Fruit fly (Drosophila melanogaster) whole organism, embryonic: ENCODE results near the gene r-cup.

ENCODE experiments used
- CG1024 ChIP-seq: fragments of 200-800 bp; sonication (Bioruptor generic); IDR thresholded peaks from 2 replicates; pipeline ENCODE4 v1.3.6; 2022; ENCODE audit warnings: missing biosample characterization, missing genetic modification characterization
- CG10462 ChIP-seq: fragments of 200-800 bp; sonication (Bioruptor generic); optimal IDR thresholded peaks from 2 replicates; lab custom pipeline; 2016; ENCODE audit warnings: missing biosample characterization, missing genetic modification characterization
- CG11695 ChIP-seq: fragments of 200-800 bp; sonication (Bioruptor generic); IDR thresholded peaks from 3 replicates; pipeline ENCODE4 v1.3.6; 2022; ENCODE audit warnings: missing biosample characterization, missing genetic modification characterization
- CG13424 ChIP-seq: fragments of 200-800 bp; sonication (Bioruptor generic); optimal IDR thresholded peaks from 2 replicates; lab custom pipeline; 2019; ENCODE audit warnings: missing biosample characterization, mild to moderate bottlenecking, missing genetic modification characterization, moderate library complexity
- CG14050 ChIP-seq: fragments of 200-800 bp; sonication (Bioruptor generic); IDR thresholded peaks from 3 replicates; pipeline ENCODE4 v1.3.6; 2022; ENCODE audit warnings: missing biosample characterization, missing genetic modification characterization
- CG1529 ChIP-seq: fragments of 200-800 bp; sonication (Bioruptor generic); optimal IDR thresholded peaks from 3 replicates; lab custom pipeline; 2018; ENCODE audit warnings: missing biosample characterization, missing genetic modification characterization
- CG17186 ChIP-seq: fragments of 200-800 bp; sonication (Bioruptor generic); optimal IDR thresholded peaks from 3 replicates; lab custom pipeline; 2017; ENCODE audit warnings: missing biosample characterization, missing genetic modification reagents, missing genetic modification characterization
- CG17612 ChIP-seq: fragments of 200-800 bp; sonication (Bioruptor generic); IDR thresholded peaks from 2 replicates; pipeline ENCODE4 v1.3.6; 2022; ENCODE audit warnings: missing biosample characterization, missing genetic modification characterization
- CG18011 ChIP-seq: fragments of 200-800 bp; sonication (Bioruptor generic); optimal IDR thresholded peaks from 2 replicates; lab custom pipeline; 2017; ENCODE audit warnings: missing biosample characterization, missing genetic modification characterization, mild to moderate bottlenecking, moderate library complexity, missing genotype
- CG18599 ChIP-seq: fragments of 200-800 bp; sonication (Bioruptor generic); optimal IDR thresholded peaks from 3 replicates; lab custom pipeline; 2017; ENCODE audit warnings: missing biosample characterization, missing genetic modification characterization, mild to moderate bottlenecking, moderate library complexity, missing genetic modification reagents
- CG2116 ChIP-seq: fragments of 200-800 bp; sonication (Bioruptor generic); optimal IDR thresholded peaks from 3 replicates; lab custom pipeline; 2018; ENCODE audit warnings: missing biosample characterization, mild to moderate bottlenecking, missing genetic modification characterization
- CG2199 ChIP-seq: fragments of 200-800 bp; sonication (Bioruptor generic); IDR thresholded peaks from 3 replicates; pipeline ENCODE4 v1.3.6; 2022; ENCODE audit warnings: missing biosample characterization, missing genetic modification characterization
- CG31388 ChIP-seq: fragments of 200-800 bp; sonication (Bioruptor generic); optimal IDR thresholded peaks from 2 replicates; lab custom pipeline; 2016; ENCODE audit warnings: missing biosample characterization, missing genetic modification characterization
- CG32767 ChIP-seq: fragments of 200-800 bp; sonication (Bioruptor generic); IDR thresholded peaks from 2 replicates; pipeline ENCODE4 v1.3.6; 2022; ENCODE audit warnings: missing biosample characterization, missing genetic modification characterization
- CG33213 ChIP-seq: fragments of 200-800 bp; sonication (Bioruptor generic); optimal IDR thresholded peaks from 3 replicates; lab custom pipeline; 2016; ENCODE audit warnings: missing biosample characterization, missing genetic modification characterization
- CG4707 ChIP-seq: fragments of 200-800 bp; sonication (Bioruptor generic); optimal IDR thresholded peaks from 2 replicates; lab custom pipeline; 2018; ENCODE audit warnings: missing biosample characterization, mild to moderate bottlenecking, missing genetic modification characterization, moderate library complexity
- CG6854 ChIP-seq: fragments of 200-800 bp; sonication (Bioruptor generic); optimal IDR thresholded peaks from 3 replicates; lab custom pipeline; 2017; ENCODE audit warnings: missing biosample characterization, mild to moderate bottlenecking, missing genetic modification characterization
- CG7271 ChIP-seq: fragments of 200-800 bp; sonication (Bioruptor generic); optimal IDR thresholded peaks from 2 replicates; lab custom pipeline; 2018; ENCODE audit warnings: missing biosample characterization, mild to moderate bottlenecking, missing genetic modification characterization, moderate library complexity
- CG7357 ChIP-seq: fragments of 200-800 bp; sonication (Bioruptor generic); IDR thresholded peaks from 3 replicates; pipeline ENCODE4 v1.3.6; 2022; ENCODE audit warnings: missing biosample characterization, missing genetic modification characterization
- CG7556 ChIP-seq: fragments of 200-800 bp; sonication (Bioruptor generic); optimal IDR thresholded peaks from 2 replicates; lab custom pipeline; 2017; ENCODE audit warnings: missing biosample characterization, mild to moderate bottlenecking, missing genetic modification characterization
- CG7745 ChIP-seq: fragments of 200-800 bp; sonication (Bioruptor generic); optimal IDR thresholded peaks from 2 replicates; lab custom pipeline; 2018; ENCODE audit warnings: missing biosample characterization, mild to moderate bottlenecking, missing genetic modification characterization, moderate library complexity
- CG8944 ChIP-seq: fragments of 200-800 bp; sonication (Bioruptor generic); optimal IDR thresholded peaks from 3 replicates; lab custom pipeline; 2016; ENCODE audit warnings: missing biosample characterization, missing genetic modification characterization
- Dip2 ChIP-seq: fragments of 200-800 bp; sonication (Bioruptor generic); IDR thresholded peaks from 2 replicates; pipeline ENCODE4 v1.3.6; 2022; ENCODE audit warnings: missing biosample characterization, missing genetic modification characterization
- Dll ChIP-seq: fragments of 200-800 bp; sonication (Bioruptor generic); IDR thresholded peaks from 4 replicates; pipeline ENCODE4 v1.3.6; 2022; ENCODE audit warnings: missing biosample characterization, missing genetic modification characterization; ENCODE audit not compliant: partially characterized antibody
- Fer3 ChIP-seq: fragments of 200-800 bp; sonication (Bioruptor generic); optimal IDR thresholded peaks from 2 replicates; lab custom pipeline; 2018; ENCODE audit warnings: missing biosample characterization, mild to moderate bottlenecking, missing genetic modification characterization, moderate library complexity
- Gsc ChIP-seq: fragments of 200-800 bp; sonication (Bioruptor generic); IDR thresholded peaks from 2 replicates; pipeline ENCODE4 v1.3.6; 2022; ENCODE audit warnings: missing biosample characterization, missing genetic modification characterization
- H2.0 ChIP-seq: fragments of 200-800 bp; sonication (Bioruptor generic); IDR thresholded peaks from 2 replicates; pipeline ENCODE4 v1.3.6; 2022; ENCODE audit warnings: missing biosample characterization, missing genetic modification characterization
- HLH54F ChIP-seq: fragments of 200-800 bp; sonication (Bioruptor generic); optimal IDR thresholded peaks from 3 replicates; lab custom pipeline; 2016; ENCODE audit warnings: missing biosample characterization, missing genetic modification characterization
- Hmx ChIP-seq: fragments of 200-800 bp; sonication (Bioruptor generic); optimal IDR thresholded peaks from 2 replicates; lab custom pipeline; 2016; ENCODE audit warnings: missing biosample characterization, missing genetic modification characterization
- NFAT ChIP-seq: fragments of 200-800 bp; sonication (Bioruptor generic); IDR thresholded peaks from 2 replicates; pipeline ENCODE4 v1.3.6; 2022; ENCODE audit warnings: missing biosample characterization, missing genetic modification characterization
- Sox100B ChIP-seq: fragments of 200-800 bp; sonication (Bioruptor generic); optimal IDR thresholded peaks from 3 replicates; lab custom pipeline; 2018; ENCODE audit warnings: missing biosample characterization, mild to moderate bottlenecking, missing genetic modification characterization
- Sox102F ChIP-seq: fragments of 200-800 bp; sonication (Bioruptor generic); optimal IDR thresholded peaks from 2 replicates; lab custom pipeline; 2018; ENCODE audit warnings: missing biosample characterization, mild to moderate bottlenecking, missing genetic modification characterization, moderate library complexity
- Spps ChIP-seq: fragments of 200-800 bp; sonication (Bioruptor generic); optimal IDR thresholded peaks from 2 replicates; lab custom pipeline; 2018; ENCODE audit warnings: missing biosample characterization, mild to moderate bottlenecking, missing genetic modification characterization
- Ssrp ChIP-seq: fragments of 200-800 bp; sonication (Bioruptor generic); optimal IDR thresholded peaks from 2 replicates; lab custom pipeline; 2018; ENCODE audit warnings: missing biosample characterization, mild to moderate bottlenecking, missing genetic modification characterization, moderate library complexity
- TFAM ChIP-seq: fragments of 200-800 bp; sonication (Bioruptor generic); optimal IDR thresholded peaks from 2 replicates; lab custom pipeline; 2017; ENCODE audit warnings: missing biosample characterization, missing genetic modification characterization, inconsistent platforms
- Xbp1 ChIP-seq: fragments of 200-800 bp; sonication (Bioruptor generic); optimal IDR thresholded peaks from 3 replicates; lab custom pipeline; 2016; ENCODE audit warnings: missing biosample characterization, mild to moderate bottlenecking, missing genetic modification characterization
- ash1 ChIP-seq: fragments of 200-800 bp; sonication (Bioruptor generic); optimal IDR thresholded peaks from 2 replicates; lab custom pipeline; 2018; ENCODE audit warnings: missing biosample characterization, mild to moderate bottlenecking, missing genetic modification characterization
- bsh ChIP-seq, 2 experiments: fragments of 200-800 bp; sonication (Bioruptor generic); optimal IDR thresholded peaks; 2 replicates each; lab custom pipeline; 2017 to 2018; ENCODE audit warnings: mild to moderate bottlenecking in 2 of 2, missing biosample characterization in 2 of 2, missing genetic modification characterization in 2 of 2, moderate library complexity in 1 of 2
- cato ChIP-seq: fragments of 200-800 bp; sonication (Bioruptor generic); optimal IDR thresholded peaks from 2 replicates; lab custom pipeline; 2016; ENCODE audit warnings: missing biosample characterization, missing genetic modification characterization, borderline replicate concordance
- dysf ChIP-seq: fragments of 200-800 bp; sonication (Bioruptor generic); IDR thresholded peaks from 3 replicates; pipeline ENCODE4 v1.3.6; 2022; ENCODE audit warnings: missing biosample characterization, missing genetic modification characterization
- ewg ChIP-seq: fragments of 200-800 bp; sonication (Bioruptor generic); optimal IDR thresholded peaks from 3 replicates; lab custom pipeline; 2017; ENCODE audit warnings: mild to moderate bottlenecking, missing biosample characterization, missing genetic modification reagents, missing genetic modification characterization
- lbe ChIP-seq: fragments of 200-800 bp; sonication (Bioruptor generic); optimal IDR thresholded peaks from 2 replicates; lab custom pipeline; 2016; ENCODE audit warnings: missing biosample characterization, mild to moderate bottlenecking, missing genetic modification characterization
- phol ChIP-seq: fragments of 200-800 bp; sonication (Bioruptor generic); optimal IDR thresholded peaks from 3 replicates; lab custom pipeline; 2018; ENCODE audit warnings: missing biosample characterization, mild to moderate bottlenecking, missing genetic modification characterization, moderate library complexity
- repo ChIP-seq: fragments of 200-800 bp; sonication (Bioruptor generic); optimal IDR thresholded peaks from 2 replicates; lab custom pipeline; 2016; ENCODE audit warnings: missing biosample characterization, missing genetic modification characterization
- sens-2 ChIP-seq: fragments of 200-800 bp; sonication (Bioruptor generic); IDR thresholded peaks from 2 replicates; pipeline ENCODE4 v1.3.6; 2022; ENCODE audit warnings: missing biosample characterization, missing genetic modification characterization
- so ChIP-seq: fragments of 200-800 bp; sonication (Bioruptor generic); IDR thresholded peaks from 3 replicates; pipeline ENCODE4 v1.3.6; 2022; ENCODE audit warnings: missing biosample characterization, missing genetic modification characterization
- sob ChIP-seq: fragments of 200-800 bp; sonication (Bioruptor generic); IDR thresholded peaks from 2 replicates; pipeline ENCODE4 v1.3.6; 2022; ENCODE audit warnings: missing biosample characterization, missing genetic modification characterization
- tin ChIP-seq: fragments of 200-800 bp; sonication (Bioruptor generic); optimal IDR thresholded peaks from 3 replicates; lab custom pipeline; 2016; ENCODE audit warnings: missing biosample characterization, missing genetic modification characterization
- twi ChIP-seq: fragments of 200-800 bp; optimal IDR thresholded peaks from 2 replicates; lab custom pipeline; 2019; ENCODE audit warnings: missing biosample characterization, mild to moderate bottlenecking, missing genetic modification characterization, moderate library complexity

The r-cup gene

DNA sequence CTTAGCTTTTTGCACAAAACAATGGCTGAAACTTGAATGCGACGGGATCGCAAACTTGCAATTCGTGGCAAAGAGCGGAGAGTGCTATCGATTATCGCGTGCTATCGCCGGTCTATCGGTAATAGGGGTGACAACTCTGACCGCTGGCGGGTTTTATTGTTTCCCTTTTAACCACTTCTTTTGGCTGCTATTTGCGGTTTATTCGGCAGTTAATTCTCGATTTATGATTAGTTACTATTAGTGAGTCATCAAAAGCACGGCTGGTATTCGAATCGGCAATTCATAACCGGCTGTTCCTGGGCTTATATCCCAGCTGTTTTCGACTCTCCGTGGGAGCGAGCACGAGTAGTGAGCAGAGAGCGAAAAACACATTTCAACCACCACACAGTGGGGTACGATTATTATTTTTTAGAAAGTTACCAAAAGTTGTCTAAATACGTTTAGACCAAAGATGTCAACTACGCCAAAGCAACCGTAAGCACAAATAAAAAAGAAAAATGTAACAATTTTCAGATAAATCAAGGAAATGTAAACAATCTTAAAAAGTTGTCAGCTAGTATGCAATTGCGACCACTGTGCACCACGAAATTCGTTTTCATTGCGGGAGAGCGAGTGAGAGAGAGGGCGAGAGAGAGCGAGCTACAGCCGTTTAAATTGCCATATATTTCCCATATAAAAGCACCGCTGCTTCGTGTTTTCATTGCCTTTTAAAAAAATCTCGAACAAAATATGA, 28.3 kb upstream of the r-cup start, which contains the start of the genes Stt3A and bves (continued):
- TF ChIP-seq CG32767 = peak; percentile 98
- peak; percentile 92 for TF ChIP-seq ash1 (GFP tag; lab: Kevin White, UChicago)
- TF ChIP-seq phol (tag; lab: Kevin White, UChicago) = peak; percentile 97
- peak; percentile 97 for TF ChIP-seq H2.0
- peak; percentile 97 for TF ChIP-seq CG14050 (GFP tag; lab: Robert Waterston, UW)
- peak; percentile 97 for TF ChIP-seq CG8944
- peak; percentile 94 for TF ChIP-seq TFAM (GFP tag; lab: Kevin White, UChicago)
- peak; percentile 98 for TF ChIP-seq tin (GFP tag; lab: Kevin White, UChicago)
- peak; percentile 96 for TF ChIP-seq ewg (GFP tag; lab: Kevin White, UChicago)
- peak; percentile 93 for TF ChIP-seq twi
- peak; percentile 48; the same call in 1 of the 2 replicates for TF ChIP-seq Dip2 (GFP tag; lab: Robert Waterston, UW)
- peak; percentile 98 for TF ChIP-seq sob
- peak; percentile 87 for TF ChIP-seq CG7745
- TF ChIP-seq Fer3 (tag; lab: Kevin White, UChicago) = peak; percentile 98
- TF ChIP-seq bsh (GFP tag; optimal IDR thresholded peaks at IDR 0.05; lab: Kevin White, UChicago) = peak; percentile 98 to 99
- TF ChIP-seq CG11695 (GFP tag; lab: Robert Waterston, UW) = peak; percentile 98
- peak; percentile 91 for TF ChIP-seq CG18011 (GFP tag; lab: Kevin White, UChicago)
- peak; percentile 97 for TF ChIP-seq Ssrp
- peak; percentile 98 for TF ChIP-seq Spps (tag; lab: Kevin White, UChicago)
- TF ChIP-seq sens-2 (GFP tag; lab: Robert Waterston, UW) = peak; percentile 96
- TF ChIP-seq lbe (GFP tag; lab: Kevin White, UChicago) = peak; percentile 99
- peak; percentile 96 for TF ChIP-seq CG2199 (GFP tag; lab: Robert Waterston, UW)
- TF ChIP-seq cato (GFP tag; lab: Kevin White, UChicago) = peak; percentile 97
- TF ChIP-seq repo (GFP tag; lab: Kevin White, UChicago) = peak; percentile 98
- peak; percentile 90 for TF ChIP-seq Gsc
- TF ChIP-seq CG17186 = peak; percentile 92
- TF ChIP-seq CG7556 (GFP tag; lab: Kevin White, UChicago) = peak; percentile 99
- TF ChIP-seq CG2116 (GFP tag; lab: Kevin White, UChicago) = peak; percentile 82
- TF ChIP-seq CG17612 = peak; percentile 86
- TF ChIP-seq CG1024 (GFP tag; lab: Robert Waterston, UW) = peak; percentile 94
- peak; percentile 89 for TF ChIP-seq CG31388 (GFP tag; lab: Kevin White, UChicago)
- peak; percentile 94 for TF ChIP-seq CG7271 (tag; lab: Kevin White, UChicago)
- peak; percentile 99 for TF ChIP-seq CG18599 (GFP tag; lab: Kevin White, UChicago)
- peak; percentile 98 for TF ChIP-seq HLH54F (GFP tag; lab: Kevin White, UChicago)
- peak; percentile 98 for TF ChIP-seq so (GFP tag; lab: Robert Waterston, UW)
- TF ChIP-seq CG4707 (GFP tag; lab: Kevin White, UChicago) = peak; percentile 100
- TF ChIP-seq CG6854 = peak; percentile 98
- TF ChIP-seq Hmx (GFP tag; lab: Kevin White, UChicago) = peak; percentile 94
- TF ChIP-seq NFAT (GFP tag; lab: Robert Waterston, UW) = peak; percentile 94
- TF ChIP-seq CG1529 (GFP tag; lab: Kevin White, UChicago) = peak; percentile 98
- peak; percentile 98 for TF ChIP-seq CG13424 (tag; lab: Kevin White, UChicago)
- TF ChIP-seq dysf = peak; percentile 98
- TF ChIP-seq CG10462 = peak; percentile 97
- peak; percentile 75 for TF ChIP-seq Dll (GFP tag; lab: Robert Waterston, UW)
- peak; percentile 91 for TF ChIP-seq CG7357
- peak; percentile 96 for TF ChIP-seq Sox100B (GFP tag; lab: Kevin White, UChicago)
- peak; percentile 98 for TF ChIP-seq Sox102F (GFP tag; lab: Kevin White, UChicago)
- peak; percentile 98 for TF ChIP-seq Xbp1 (GFP tag; lab: Kevin White, UChicago)
- peak; percentile 98 for TF ChIP-seq CG33213 (GFP tag; lab: Kevin White, UChicago)
